Worm (Caenorhabditis elegans) whole organism, early embryonic: ENCODE measurements around the gene C45G9.10.

Source experiments
- aly-1 ChIP-seq: sonication (generic microtip); optimal IDR thresholded peaks from 2 replicates; lab custom pipeline; 2016; ENCODE audit warnings: missing genetic modification characterization, missing compliant biosample characterization
- flt-1 ChIP-seq: fragments of 200-800 bp; sonication (Bioruptor generic); IDR thresholded peaks from 2 replicates; pipeline ENCODE4 v1.3.6; 2022; ENCODE audit warnings: missing genetic modification characterization, missing compliant biosample characterization
- hnd-1 ChIP-seq: sonication (generic microtip); optimal IDR thresholded peaks from 2 replicates; lab custom pipeline; 2016; ENCODE audit warnings: missing genetic modification characterization, missing compliant biosample characterization

DNA sequence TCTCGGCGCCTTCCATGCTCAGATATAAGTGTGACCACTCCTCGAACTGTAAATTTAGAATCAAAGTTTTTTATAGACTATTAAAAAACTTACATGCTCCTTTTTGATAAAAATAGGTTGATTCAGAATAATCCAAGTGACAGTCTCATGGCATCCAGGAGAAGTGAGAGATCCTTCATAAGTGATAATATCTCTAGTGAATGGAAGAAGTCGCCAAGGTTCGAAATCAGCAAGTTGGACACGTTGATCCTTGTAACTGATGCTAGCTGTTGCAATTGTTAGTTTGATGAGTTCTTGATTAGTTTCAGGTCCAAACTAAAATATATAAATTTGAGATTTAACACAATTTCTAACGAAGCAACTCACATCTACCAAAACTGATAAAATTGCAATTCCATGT, 21.6 kb upstream of the C45G9.10 start:
- TF ChIP-seq flt-1 (GFP tag; lab: Robert Waterston, UW) (no peak), aly-1 (tag; lab: Kevin White, UChicago) (no peak), hnd-1 (tag; lab: Kevin White, UChicago) (no peak)
